Worm (Caenorhabditis elegans) whole organism, late embryonic: Measurements from ENCODE around the gene C10C6.13.

Experiments used
- F13H6.1 ChIP-seq: sonication (generic microtip); optimal IDR thresholded peaks from 2 replicates; lab custom pipeline; 2016; ENCODE audit warnings: missing genetic modification characterization, missing compliant biosample characterization
- K02D7.2 ChIP-seq: sonication (generic microtip); optimal IDR thresholded peaks from 2 replicates; lab custom pipeline; 2017; ENCODE audit warnings: mild to moderate bottlenecking, missing genetic modification characterization, missing compliant biosample characterization
- K09A11.1 ChIP-seq: sonication (generic microtip); optimal IDR thresholded peaks from 2 replicates; lab custom pipeline; 2017; ENCODE audit warnings: antibody characterized with exemption, mild to moderate bottlenecking, missing genetic modification characterization, missing compliant biosample characterization; ENCODE audit not compliant: insufficient read depth
- T23F11.4 ChIP-seq: fragments of 200-800 bp; sonication (Bioruptor generic); optimal IDR thresholded peaks from 2 replicates; lab custom pipeline; 2018; ENCODE audit warnings: mild to moderate bottlenecking, missing genetic modification characterization, missing compliant biosample characterization
- ahr-1 ChIP-seq: sonication (generic microtip); optimal IDR thresholded peaks from 2 replicates; lab custom pipeline; 2016; ENCODE audit warnings: missing genetic modification characterization, missing compliant biosample characterization
- ama-1 ChIP-seq: fragments of 150-350 bp; optimal IDR thresholded peaks from 2 replicates; lab custom pipeline; 2014
- ceh-2 ChIP-seq: sonication (generic microtip); optimal IDR thresholded peaks from 2 replicates; lab custom pipeline; 2016; ENCODE audit warnings: missing genotype, missing genetic modification characterization, missing compliant biosample characterization
- ceh-24 ChIP-seq: sonication (generic microtip); optimal IDR thresholded peaks from 2 replicates; lab custom pipeline; 2016; ENCODE audit warnings: mild to moderate bottlenecking, missing genetic modification characterization, missing compliant biosample characterization
- ceh-30 ChIP-seq: fragments of 150-350 bp; optimal IDR thresholded peaks from 2 replicates; lab custom pipeline; 2014; ENCODE audit warnings: missing biosample characterization, missing genetic modification characterization
- ceh-31 ChIP-seq: sonication (generic microtip); optimal IDR thresholded peaks from 2 replicates; lab custom pipeline; 2016; ENCODE audit warnings: missing genetic modification characterization, missing compliant biosample characterization
- ceh-34 ChIP-seq: sonication (generic microtip); optimal IDR thresholded peaks from 2 replicates; lab custom pipeline; 2016; ENCODE audit warnings: mild to moderate bottlenecking, missing genetic modification characterization, missing compliant biosample characterization
- ceh-9 ChIP-seq: sonication (generic microtip); optimal IDR thresholded peaks from 2 replicates; lab custom pipeline; 2016; ENCODE audit warnings: mild to moderate bottlenecking, missing genetic modification characterization, inconsistent platforms, missing compliant biosample characterization
- che-1 ChIP-seq: sonication (generic microtip); optimal IDR thresholded peaks from 2 replicates; lab custom pipeline; 2016; ENCODE audit warnings: mild to moderate bottlenecking, missing genetic modification characterization, missing compliant biosample characterization
- elt-4 ChIP-seq: sonication (generic microtip); optimal IDR thresholded peaks from 2 replicates; lab custom pipeline; 2016; ENCODE audit warnings: missing genetic modification characterization, missing compliant biosample characterization
- fax-1 ChIP-seq: sonication (generic microtip); optimal IDR thresholded peaks from 2 replicates; lab custom pipeline; 2016; ENCODE audit warnings: missing genotype, missing genetic modification characterization, missing compliant biosample characterization
- fkh-6 ChIP-seq: sonication (generic microtip); optimal IDR thresholded peaks from 2 replicates; lab custom pipeline; 2016; ENCODE audit warnings: missing genetic modification characterization, missing compliant biosample characterization
- gmeb-2 ChIP-seq: sonication (generic microtip); optimal IDR thresholded peaks from 2 replicates; lab custom pipeline; 2016; ENCODE audit warnings: missing genetic modification characterization, inconsistent platforms, missing compliant biosample characterization
- hlh-13 ChIP-seq: fragments of 200-800 bp; sonication (Bioruptor generic); optimal IDR thresholded peaks from 2 replicates; lab custom pipeline; 2018; ENCODE audit warnings: mild to moderate bottlenecking, missing genetic modification characterization, missing compliant biosample characterization
- hlh-6 ChIP-seq: sonication (generic microtip); optimal IDR thresholded peaks from 2 replicates; lab custom pipeline; 2016; ENCODE audit warnings: missing genotype, missing genetic modification characterization, missing compliant biosample characterization
- lin-11 ChIP-seq: fragments of 200-800 bp; sonication (Bioruptor generic); optimal IDR thresholded peaks from 2 replicates; lab custom pipeline; 2018; ENCODE audit warnings: mild to moderate bottlenecking, missing genetic modification characterization, missing compliant biosample characterization
- madf-2 ChIP-seq: sonication (generic microtip); optimal IDR thresholded peaks from 2 replicates; lab custom pipeline; 2017; ENCODE audit warnings: missing genetic modification characterization, missing compliant biosample characterization
- mec-3 ChIP-seq: sonication (generic microtip); optimal IDR thresholded peaks from 2 replicates; lab custom pipeline; 2016; ENCODE audit warnings: borderline replicate concordance, missing genetic modification characterization, missing compliant biosample characterization
- nhr-11 ChIP-seq: fragments of 150-350 bp; optimal IDR thresholded peaks from 2 replicates; lab custom pipeline; 2014; ENCODE audit warnings: missing biosample characterization, missing genetic modification characterization
- odd-2 ChIP-seq: sonication (generic microtip); optimal IDR thresholded peaks from 2 replicates; lab custom pipeline; 2017; ENCODE audit warnings: antibody characterized with exemption, mild to moderate bottlenecking, missing genetic modification characterization, missing compliant biosample characterization
- pag-3 ChIP-seq: sonication (generic microtip); optimal IDR thresholded peaks from 2 replicates; lab custom pipeline; 2016; ENCODE audit warnings: missing compliant biosample characterization, missing genetic modification characterization, borderline replicate concordance
- pat-9 ChIP-seq: fragments of 200-800 bp; sonication (Bioruptor generic); optimal IDR thresholded peaks from 2 replicates; lab custom pipeline; 2018; ENCODE audit warnings: mild to moderate bottlenecking, missing genetic modification characterization, moderate library complexity, missing compliant biosample characterization
- pax-1 ChIP-seq: fragments of 150-350 bp; optimal IDR thresholded peaks from 2 replicates; lab custom pipeline; 2014; ENCODE audit warnings: missing biosample characterization, missing genetic modification characterization
- pha-2 ChIP-seq: sonication (generic microtip); optimal IDR thresholded peaks from 2 replicates; lab custom pipeline; 2017; ENCODE audit warnings: mild to moderate bottlenecking, missing genetic modification characterization, missing compliant biosample characterization
- pha-4 ChIP-seq: fragments of 150-350 bp; optimal IDR thresholded peaks from 2 replicates; lab custom pipeline; 2018; ENCODE audit warnings: missing biosample characterization, missing genetic modification reagents, missing genetic modification characterization
- pqm-1 ChIP-seq: sonication (generic microtip); optimal IDR thresholded peaks from 2 replicates; lab custom pipeline; 2016; ENCODE audit warnings: missing genetic modification characterization, missing compliant biosample characterization
- pros-1 ChIP-seq: fragments of 150-350 bp; optimal IDR thresholded peaks from 2 replicates; lab custom pipeline; 2014; ENCODE audit warnings: missing biosample characterization, missing genetic modification reagents, missing genetic modification characterization
- ref-2 ChIP-seq: sonication (generic microtip); optimal IDR thresholded peaks from 2 replicates; lab custom pipeline; 2016; ENCODE audit warnings: missing genetic modification characterization, missing compliant biosample characterization
- rnt-1 ChIP-seq: sonication (generic microtip); optimal IDR thresholded peaks from 2 replicates; lab custom pipeline; 2016; ENCODE audit warnings: missing genetic modification characterization, missing compliant biosample characterization
- sdc-2 ChIP-seq: sonication (generic microtip); optimal IDR thresholded peaks from 2 replicates; lab custom pipeline; 2016; ENCODE audit warnings: missing genotype, missing genetic modification characterization, missing compliant biosample characterization
- sox-4 ChIP-seq: sonication (generic microtip); optimal IDR thresholded peaks from 2 replicates; lab custom pipeline; 2017; ENCODE audit warnings: mild to moderate bottlenecking, missing genetic modification characterization, inconsistent platforms, missing compliant biosample characterization
- syd-9 ChIP-seq: sonication (generic microtip); optimal IDR thresholded peaks from 2 replicates; lab custom pipeline; 2016; ENCODE audit warnings: mild to moderate bottlenecking, missing genetic modification characterization, moderate library complexity, missing compliant biosample characterization
- tbx-2 ChIP-seq: sonication (generic microtip); optimal IDR thresholded peaks from 2 replicates; lab custom pipeline; 2016; ENCODE audit warnings: missing genetic modification characterization, missing compliant biosample characterization
- tbx-7 ChIP-seq: sonication (generic microtip); optimal IDR thresholded peaks from 2 replicates; lab custom pipeline; 2016; ENCODE audit warnings: missing genotype, missing genetic modification characterization, missing compliant biosample characterization
- ttx-3 ChIP-seq: sonication (generic microtip); optimal IDR thresholded peaks from 2 replicates; lab custom pipeline; 2016; ENCODE audit warnings: missing genetic modification reagents, missing genetic modification characterization, missing compliant biosample characterization
- unc-3 ChIP-seq, 2 experiments: fragments of 200-800 bp in 1 of 2; sonication (Bioruptor generic) in 1 of 2; sonication (generic microtip) in 1 of 2; conservative IDR thresholded peaks in 1 of 2; optimal IDR thresholded peaks in 1 of 2; 2 replicates each; pipeline versions ENCODE4 v1.3.6 to Lab custom; 2016 to 2022; ENCODE audit warnings: missing compliant biosample characterization in 2 of 2, missing genetic modification characterization in 2 of 2, missing genetic modification reagents in 1 of 2
- zip-5 ChIP-seq: sonication (generic microtip); optimal IDR thresholded peaks from 2 replicates; lab custom pipeline; 2016; ENCODE audit warnings: missing genetic modification characterization, missing compliant biosample characterization

The C10C6.13 gene

DNA sequence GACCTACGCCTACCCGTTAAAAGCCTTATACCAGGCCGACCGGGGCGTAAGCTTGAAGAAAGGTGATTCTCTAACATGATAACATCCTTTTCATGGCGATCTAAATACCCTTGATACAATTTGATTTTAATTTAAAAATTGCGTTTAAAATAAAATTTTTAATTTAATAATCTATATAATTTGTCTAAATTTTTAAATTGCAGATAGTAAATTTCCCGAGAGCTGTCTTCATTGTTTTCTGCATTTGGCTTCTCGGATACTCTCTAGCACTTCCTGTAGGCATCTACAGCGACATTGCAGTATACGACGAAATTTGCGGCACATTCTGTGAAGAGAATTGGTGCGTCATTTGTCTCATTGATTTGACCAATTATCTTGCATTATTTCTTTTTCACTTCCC, 8.2 kb downstream of the C10C6.13 start:
- no peak for TF ChIP-seq rnt-1
- no peak for TF ChIP-seq pros-1 (tag; lab: Kevin White, UChicago)
- no peak for TF ChIP-seq ama-1 (lab: Kevin White, UChicago)
- no peak for TF ChIP-seq madf-2 (tag; lab: Kevin White, UChicago)
- TF ChIP-seq gmeb-2: no peak
- TF ChIP-seq tbx-2: no peak
- no peak for TF ChIP-seq hlh-6 (tag; lab: Kevin White, UChicago)
- TF ChIP-seq pag-3 (tag; lab: Kevin White, UChicago): no peak
- no peak for TF ChIP-seq pha-4 (tag; lab: Kevin White, UChicago)
- TF ChIP-seq zip-5: no peak
- no peak for TF ChIP-seq pha-2 (tag; lab: Kevin White, UChicago)
- TF ChIP-seq, all 69 proteins: peak for 0

DNA sequence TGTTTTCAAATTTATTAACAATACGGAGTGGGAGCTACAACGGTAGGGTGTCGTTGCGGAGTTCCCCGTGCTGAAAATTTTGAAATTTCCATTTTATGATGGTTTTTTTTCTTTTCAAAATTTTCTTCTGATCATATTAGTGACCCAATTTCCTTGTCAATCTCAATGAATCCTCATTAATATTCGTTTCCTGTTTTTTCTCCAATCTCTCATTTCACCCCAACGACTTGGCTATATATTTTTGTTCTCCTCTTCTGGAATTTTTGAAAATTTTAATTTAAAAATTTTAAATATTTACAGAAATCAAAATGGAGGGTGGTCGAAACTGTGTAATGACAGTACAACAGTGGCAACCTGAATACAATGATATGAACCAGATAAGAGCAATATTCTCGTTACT, 9.9 kb downstream of the C10C6.13 start, which contains the start of gene npr-3:
TSS of gene npr-3 (plus strand) at position 301 of the 400 bp plus-strand sequence.
- no peak for TF ChIP-seq K09A11.1 (tag; lab: Kevin White, UChicago)
- TF ChIP-seq, all 69 proteins: peak for 0

DNA sequence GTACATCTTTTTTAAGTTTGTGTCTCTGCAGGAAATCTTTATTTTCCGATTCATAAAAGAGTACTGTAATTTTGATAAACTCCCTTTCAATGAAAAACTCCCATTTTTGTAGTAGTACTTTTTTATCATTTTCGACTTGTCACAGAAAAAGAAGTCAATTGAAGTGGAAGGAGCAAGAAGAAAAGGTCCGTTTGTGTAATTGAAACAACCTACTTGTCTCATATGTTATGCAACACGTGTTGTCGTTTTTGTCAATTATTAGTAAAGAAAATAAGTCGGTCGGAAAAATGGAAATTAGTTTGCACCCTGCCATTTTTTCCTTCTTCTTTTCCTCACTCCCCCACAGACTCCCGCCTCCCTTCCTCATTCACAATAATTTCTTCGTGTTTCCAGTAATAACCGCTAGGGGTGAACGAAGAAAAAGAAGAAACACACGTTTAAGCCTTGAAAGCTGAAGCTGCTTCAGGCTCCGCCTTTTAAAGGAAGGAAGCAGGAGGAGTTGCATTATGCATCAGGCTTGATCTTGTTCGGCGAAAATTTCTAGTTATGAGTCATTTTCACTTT, 10.8 kb downstream of the C10C6.13 start:
- TF ChIP-seq ceh-30 (tag; lab: Kevin White, UChicago): no peak
- no peak for TF ChIP-seq pat-9 (tag; lab: Kevin White, UChicago)
- TF ChIP-seq ama-1 (lab: Kevin White, UChicago): no peak
- TF ChIP-seq che-1: no peak
- TF ChIP-seq mec-3 (tag; lab: Kevin White, UChicago): no peak
- no peak for TF ChIP-seq lin-11
- no peak for TF ChIP-seq fkh-6 (tag; lab: Kevin White, UChicago)
- no peak for TF ChIP-seq odd-2
- no peak for TF ChIP-seq pha-4 (tag; lab: Kevin White, UChicago)
- TF ChIP-seq ceh-2 (tag; lab: Kevin White, UChicago): no peak
- TF ChIP-seq gmeb-2: no peak
- TF ChIP-seq sox-4: no peak
- no peak for TF ChIP-seq T23F11.4 (GFP tag; lab: Kevin White, UChicago)

DNA sequence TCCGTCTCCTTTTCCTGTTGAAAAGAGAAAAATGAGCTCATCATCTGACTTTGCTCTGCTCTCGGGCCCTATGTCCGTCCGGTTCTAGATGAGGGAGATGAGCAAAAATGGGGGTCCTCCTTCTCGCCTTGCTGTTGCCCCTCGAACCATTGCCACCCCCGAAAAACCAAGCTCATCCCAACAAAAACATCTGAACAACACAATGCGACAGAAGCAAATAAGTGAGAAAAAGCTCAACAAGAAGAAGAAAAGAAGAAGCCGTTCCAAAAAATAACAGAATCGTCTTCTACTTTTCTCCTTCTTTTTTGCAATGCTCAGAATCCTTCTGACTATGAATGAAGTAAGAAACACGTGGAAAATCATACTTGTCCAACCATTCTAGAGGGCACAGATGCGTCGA, 13.7 kb downstream of the C10C6.13 start:
- TF ChIP-seq hlh-13 (GFP tag; lab: Kevin White, UChicago) (no peak), ceh-31 (no peak), nhr-11 (tag; lab: Kevin White, UChicago) (no peak), lin-11 (no peak), ref-2 (no peak), tbx-2 (no peak), F13H6.1 (tag; lab: Kevin White, UChicago) (no peak), zip-5 (no peak), pax-1 (tag; lab: Kevin White, UChicago) (no peak), pha-2 (tag; lab: Kevin White, UChicago) (no peak), ceh-34 (tag; lab: Kevin White, UChicago) (no peak), ttx-3 (tag; lab: Kevin White, UChicago) (no peak), K02D7.2 (no peak), tbx-7 (tag; lab: Kevin White, UChicago) (no peak), K09A11.1 (tag; lab: Kevin White, UChicago) (no peak), syd-9 (tag; lab: Kevin White, UChicago) (no peak)

DNA sequence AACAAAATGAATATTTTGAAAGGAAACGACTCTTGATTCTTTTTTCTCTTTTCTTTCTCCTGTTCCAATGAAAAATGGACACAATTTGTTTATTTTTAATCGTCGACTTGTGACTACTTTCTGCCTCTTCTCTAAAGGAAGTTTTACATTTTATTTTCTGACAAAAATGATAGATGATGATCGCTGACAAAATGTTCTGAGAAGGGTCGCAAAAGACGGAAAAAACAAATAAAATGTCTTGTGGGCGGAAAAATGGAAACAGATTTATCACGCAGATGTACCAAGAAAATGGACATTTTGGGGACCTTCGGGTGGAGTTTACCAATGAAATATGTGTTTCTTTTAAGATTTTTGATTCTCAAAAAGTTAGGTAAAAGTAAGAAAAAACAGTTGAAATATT, 16.6 kb downstream of the C10C6.13 start:
- TF ChIP-seq elt-4 (no peak), gmeb-2 (no peak), ceh-9 (tag; lab: Kevin White, UChicago) (no peak), nhr-11 (tag; lab: Kevin White, UChicago) (no peak), K02D7.2 (no peak), sdc-2 (no peak), zip-5 (no peak), fax-1 (tag; lab: Kevin White, UChicago) (no peak), pqm-1 (tag; lab: Kevin White, UChicago) (no peak), unc-3 (GFP tag; conservative IDR thresholded peaks at IDR 0.05; lab: Robert Waterston, UW) (no peak), unc-3 (tag; optimal IDR thresholded peaks at IDR 0.05; lab: Kevin White, UChicago) (no peak), ahr-1 (tag; lab: Kevin White, UChicago) (no peak), hlh-6 (tag; lab: Kevin White, UChicago) (no peak), ceh-24 (tag; lab: Kevin White, UChicago) (no peak)
